Fruit fly (Drosophila melanogaster): ENCODE measurements around the gene CG3982.

DNA sequence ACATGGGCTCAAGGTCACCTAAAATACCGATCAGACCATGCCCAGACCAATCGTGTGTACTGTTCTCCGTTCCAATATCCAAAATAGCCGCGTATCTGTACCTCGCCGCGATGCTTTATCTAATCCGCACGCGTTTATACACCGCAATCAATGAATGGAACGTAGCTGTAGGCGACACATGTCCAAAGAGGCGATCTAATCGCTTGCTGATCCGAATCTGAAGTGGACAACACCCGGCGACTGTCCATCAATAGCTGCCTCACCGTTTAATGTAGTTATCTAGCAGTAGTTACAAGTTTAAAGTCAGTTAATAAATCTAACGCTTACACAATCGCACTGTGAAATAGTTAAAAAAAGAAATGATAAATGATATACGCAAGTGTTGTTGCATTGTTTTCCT is 35.2 kb upstream of the CG3982 start:
- no peak for TF ChIP-seq CG2875 (GFP tag; optimal IDR thresholded peaks at IDR 0.05)
- TF ChIP-seq CG11456 (GFP tag; IDR thresholded peaks at IDR 0.05), result no peak

All from whole organism, embryonic.